Worm (Caenorhabditis elegans) whole organism, L3 larva: Measurements from ENCODE around the gene F17C11.12.

Experiments used
- elt-1 ChIP-seq: fragments of 150-350 bp; optimal IDR thresholded peaks from 2 replicates; lab custom pipeline; 2014; ENCODE audit warnings: missing biosample characterization, missing genetic modification characterization
- elt-3 ChIP-seq, 3 experiments: fragments of 150-350 bp in 1 of 3; sonication (generic microtip) in 2 of 3; optimal IDR thresholded peaks; 2 replicates in 2 of 3; 4 replicates in 1 of 3; lab custom pipeline; 2014 to 2017; ENCODE audit warnings: missing biosample characterization in 3 of 3, missing genetic modification characterization in 3 of 3

- TF ChIP-seq elt-3 (tag; optimal IDR thresholded peaks at IDR 0.05; lab: Kevin White, UChicago): no peak
- no peak for TF ChIP-seq elt-1 (tag; lab: Kevin White, UChicago)
Measured at ce11 chrV:10896295-10896694, 40.4 kb downstream of the F17C11.12 start, which contains the start of gene F32D8.13.
